Worm (Caenorhabditis elegans): ENCODE results near the gene cogc-4.

cogc-4 gene

ce11 chrII:1360257-1360656, 43.0 kb upstream of the cogc-4 start:
- TF ChIP-seq bed-3 (GFP tag; optimal IDR thresholded peaks at IDR 0.05) (no peak), lin-32 (GFP tag; optimal IDR thresholded peaks at IDR 0.05) (no peak), flh-1 (GFP tag; optimal IDR thresholded peaks at IDR 0.05) (no peak), ceh-43 (GFP tag; optimal IDR thresholded peaks at IDR 0.05) (no peak), ces-1 (GFP tag; optimal IDR thresholded peaks at IDR 0.05) (no peak), blmp-1 (tag; optimal IDR thresholded peaks at IDR 0.05) (no peak), tbx-8 (GFP tag; optimal IDR thresholded peaks at IDR 0.05) (no peak), unc-120 (tag; optimal IDR thresholded peaks at IDR 0.05; ENCODE audit: poor library complexity, severe bottlenecking) (no peak), nhr-76 (tag; optimal IDR thresholded peaks at IDR 0.05) (no peak), unc-62 (GFP tag; optimal IDR thresholded peaks at IDR 0.05) (no peak), cnd-1 (tag; optimal IDR thresholded peaks at IDR 0.05) (no peak), unc-39 (tag; optimal IDR thresholded peaks at IDR 0.05) (no peak), mls-2 (tag; optimal IDR thresholded peaks at IDR 0.05) (no peak)

ce11 chrII:1362423-1362822, 40.8 kb upstream of the cogc-4 start:
- TF ChIP-seq bed-3 (GFP tag; optimal IDR thresholded peaks at IDR 0.05) (no peak), mep-1 (tag; optimal IDR thresholded peaks at IDR 0.05) (no peak), nhr-2 (tag; optimal IDR thresholded peaks at IDR 0.05) (no peak), ceh-83 (GFP tag; optimal IDR thresholded peaks at IDR 0.05) (no peak), sem-2 (GFP tag; optimal IDR thresholded peaks at IDR 0.05) (no peak), lsy-2 (tag; optimal IDR thresholded peaks at IDR 0.05) (no peak)

ce11 chrII:1365985-1366384, 37.3 kb upstream of the cogc-4 start:
- TF ChIP-seq elt-1 (tag; optimal IDR thresholded peaks at IDR 0.05; ENCODE audit: borderline replicate concordance, insufficient read depth) (no peak), ceh-43 (GFP tag; optimal IDR thresholded peaks at IDR 0.05) (no peak), nhr-2 (tag; optimal IDR thresholded peaks at IDR 0.05) (no peak), snpc-4 (tag; optimal IDR thresholded peaks at IDR 0.05) (no peak), lsy-2 (tag; optimal IDR thresholded peaks at IDR 0.05) (no peak), blmp-1 (tag; optimal IDR thresholded peaks at IDR 0.05) (no peak), unc-120 (tag; optimal IDR thresholded peaks at IDR 0.05; ENCODE audit: poor library complexity, severe bottlenecking) (no peak)

- TF ChIP-seq lin-13 (tag; optimal IDR thresholded peaks at IDR 0.05): no peak
- TF ChIP-seq mep-1 (tag; optimal IDR thresholded peaks at IDR 0.05): no peak
- TF ChIP-seq lsy-2 (tag; optimal IDR thresholded peaks at IDR 0.05): no peak
- TF ChIP-seq sptf-1 (tag; optimal IDR thresholded peaks at IDR 0.05): no peak
- no peak for TF ChIP-seq nhr-76 (tag; optimal IDR thresholded peaks at IDR 0.05)
- no peak for TF ChIP-seq drap-1 (GFP tag; optimal IDR thresholded peaks at IDR 0.05)
- no peak for TF ChIP-seq nhr-28 (tag; optimal IDR thresholded peaks at IDR 0.05)
- no peak for TF ChIP-seq ceh-43 (GFP tag; optimal IDR thresholded peaks at IDR 0.05)
- no peak for TF ChIP-seq sem-2 (GFP tag; optimal IDR thresholded peaks at IDR 0.05)
These were observed 34.5 kb upstream of the cogc-4 start for ce11 chrII:1368756-1369155.

- no peak for TF ChIP-seq nhr-12 (tag; optimal IDR thresholded peaks at IDR 0.05)
These were observed 33.9 kb upstream of the cogc-4 start for ce11 chrII:1369322-1369721.

- no peak for TF ChIP-seq nhr-237 (tag; optimal IDR thresholded peaks at IDR 0.05)
- TF ChIP-seq snpc-4 (tag; optimal IDR thresholded peaks at IDR 0.05): no peak
- TF ChIP-seq zip-8 (tag; optimal IDR thresholded peaks at IDR 0.05): no peak
- no peak for TF ChIP-seq ceh-83 (GFP tag; optimal IDR thresholded peaks at IDR 0.05)
- no peak for TF ChIP-seq nhr-12 (tag; optimal IDR thresholded peaks at IDR 0.05)
- TF ChIP-seq nhr-2 (tag; optimal IDR thresholded peaks at IDR 0.05): no peak
- no peak for TF ChIP-seq elt-1 (tag; optimal IDR thresholded peaks at IDR 0.05; ENCODE audit: borderline replicate concordance, insufficient read depth)
- TF ChIP-seq hlh-1 (tag; optimal IDR thresholded peaks at IDR 0.05): no peak
- no peak for TF ChIP-seq ham-2 (GFP tag; optimal IDR thresholded peaks at IDR 0.05)
- TF ChIP-seq bed-3 (GFP tag; optimal IDR thresholded peaks at IDR 0.05): no peak
- no peak for TF ChIP-seq blmp-1 (tag; optimal IDR thresholded peaks at IDR 0.05)
- TF ChIP-seq lin-13 (tag; optimal IDR thresholded peaks at IDR 0.05): no peak
- no peak for TF ChIP-seq mls-2 (tag; optimal IDR thresholded peaks at IDR 0.05)
- no peak for TF ChIP-seq ceh-39 (tag; optimal IDR thresholded peaks at IDR 0.05)
- TF ChIP-seq sptf-1 (tag; optimal IDR thresholded peaks at IDR 0.05): no peak
- no peak for TF ChIP-seq nhr-76 (tag; optimal IDR thresholded peaks at IDR 0.05)
- no peak for TF ChIP-seq drap-1 (GFP tag; optimal IDR thresholded peaks at IDR 0.05)
- TF ChIP-seq unc-120 (tag; optimal IDR thresholded peaks at IDR 0.05; ENCODE audit: poor library complexity, severe bottlenecking): no peak
- no peak for TF ChIP-seq ces-1 (GFP tag; optimal IDR thresholded peaks at IDR 0.05)
These were observed 31.7 kb upstream of the cogc-4 start for ce11 chrII:1371533-1371932.
